Worm (Caenorhabditis elegans) whole organism, late embryonic: ENCODE results near the gene C04G2.5.

Experiments
- K02D7.2 ChIP-seq: sonication (generic microtip); optimal IDR thresholded peaks from 2 replicates; lab custom pipeline; 2017; ENCODE audit warnings: mild to moderate bottlenecking, missing genetic modification characterization, missing compliant biosample characterization
- ama-1 ChIP-seq: fragments of 150-350 bp; optimal IDR thresholded peaks from 2 replicates; lab custom pipeline; 2014
- ceh-24 ChIP-seq: sonication (generic microtip); optimal IDR thresholded peaks from 2 replicates; lab custom pipeline; 2016; ENCODE audit warnings: mild to moderate bottlenecking, missing genetic modification characterization, missing compliant biosample characterization
- dmd-4 ChIP-seq: sonication (generic microtip); optimal IDR thresholded peaks from 2 replicates; lab custom pipeline; 2016; ENCODE audit warnings: borderline replicate concordance, missing genetic modification characterization, missing compliant biosample characterization
- ets-4 ChIP-seq: sonication (generic microtip); optimal IDR thresholded peaks from 2 replicates; lab custom pipeline; 2016; ENCODE audit warnings: missing genetic modification characterization, missing compliant biosample characterization
- hlh-30 ChIP-seq: sonication (generic microtip); optimal IDR thresholded peaks from 2 replicates; lab custom pipeline; 2017; ENCODE audit warnings: antibody characterized with exemption, missing genetic modification characterization, missing compliant biosample characterization; ENCODE audit not compliant: insufficient read depth
- nhr-11 ChIP-seq: fragments of 150-350 bp; optimal IDR thresholded peaks from 2 replicates; lab custom pipeline; 2014; ENCODE audit warnings: missing biosample characterization, missing genetic modification characterization
- pag-3 ChIP-seq: sonication (generic microtip); optimal IDR thresholded peaks from 2 replicates; lab custom pipeline; 2016; ENCODE audit warnings: missing compliant biosample characterization, missing genetic modification characterization, borderline replicate concordance
- pax-1 ChIP-seq: fragments of 150-350 bp; optimal IDR thresholded peaks from 2 replicates; lab custom pipeline; 2014; ENCODE audit warnings: missing biosample characterization, missing genetic modification characterization
- sox-2 ChIP-seq: fragments of 200-800 bp; sonication (Bioruptor generic); IDR thresholded peaks from 2 replicates; pipeline ENCODE4 v1.3.6; 2022; ENCODE audit warnings: missing genetic modification reagents, missing genetic modification characterization, missing compliant biosample characterization
- zip-5 ChIP-seq: sonication (generic microtip); optimal IDR thresholded peaks from 2 replicates; lab custom pipeline; 2016; ENCODE audit warnings: missing genetic modification characterization, missing compliant biosample characterization

DNA sequence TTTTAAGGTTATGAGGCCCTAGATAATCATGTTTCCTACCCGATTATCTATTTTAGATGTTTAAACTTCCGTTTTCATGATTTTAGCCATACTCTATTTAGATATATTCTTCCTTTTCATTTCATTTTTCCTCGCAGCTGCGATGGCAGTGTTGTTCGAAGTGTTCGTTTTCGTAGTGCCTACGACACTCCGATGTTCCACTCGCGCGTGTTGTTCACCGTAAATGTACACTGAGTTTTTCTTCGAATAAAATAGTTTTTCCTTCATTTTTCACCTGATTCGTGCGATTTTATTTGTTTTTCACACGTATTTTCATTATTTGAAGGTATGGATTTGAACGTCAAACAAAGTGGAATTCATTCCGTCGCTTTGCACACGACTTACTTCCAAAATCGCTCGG is 1.8 kb upstream of the C04G2.5 start, which contains the start of gene dis-3:
- TF ChIP-seq nhr-11 (tag; lab: Kevin White, UChicago) (no peak), ets-4 (tag; lab: Kevin White, UChicago) (no peak), ama-1 (no peak), K02D7.2 (tag; lab: Kevin White, UChicago) (no peak), pag-3 (tag; lab: Kevin White, UChicago) (no peak), pax-1 (tag; lab: Kevin White, UChicago) (no peak), sox-2 (no peak), hlh-30 (tag; lab: Kevin White, UChicago) (no peak), dmd-4 (no peak), ceh-24 (no peak), zip-5 (no peak)
